Fruit fly (Drosophila melanogaster) Kc167 (cell line): ENCODE data around the gene CG16736.

Source experiments
- Myc ChIP-seq: fragments of >200 bp; optimal IDR thresholded peaks from 2 replicates; lab custom pipeline; 2017; ENCODE audit warnings: missing external identifiers
- psq ChIP-seq: fragments of >200 bp; optimal IDR thresholded peaks from 2 replicates; lab custom pipeline; 2017; ENCODE audit warnings: missing external identifiers

DNA sequence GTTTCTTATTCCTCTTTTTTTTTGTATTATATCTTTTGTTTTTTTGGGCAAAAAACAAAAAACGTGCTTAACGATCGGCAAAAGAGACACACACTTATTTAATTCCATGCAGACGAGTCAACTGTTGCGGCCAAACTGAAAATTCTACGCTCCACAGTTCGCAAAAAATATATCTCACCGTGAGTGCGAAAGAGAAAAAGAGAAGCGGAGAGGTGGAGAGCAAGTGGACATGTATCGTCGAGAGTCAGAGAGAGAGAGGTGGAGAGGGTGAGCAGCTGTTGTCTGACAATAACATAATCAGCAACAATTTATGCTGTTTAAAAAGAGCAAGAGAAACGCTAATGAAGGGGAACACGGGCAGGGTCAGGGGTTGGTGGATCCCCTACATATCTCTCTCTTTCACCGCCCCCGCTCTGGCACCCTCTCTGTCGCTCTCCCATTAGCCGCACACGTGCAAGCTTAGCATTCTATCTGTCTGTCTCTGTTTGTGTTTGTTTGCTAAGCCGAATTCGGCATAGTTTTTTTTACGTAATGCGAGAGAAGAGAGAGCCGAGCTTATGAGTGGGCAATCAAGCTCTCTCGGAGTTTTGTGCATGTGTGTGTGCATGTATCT lies 30.7 kb downstream of the CG16736 start:
- TF ChIP-seq Myc (lab: Kevin White, UChicago) (no peak), psq (lab: Kevin White, UChicago) (no peak)
